Fruit fly (Drosophila melanogaster) ovary, adult (tissue): Measurements from ENCODE around the gene Aptx.

Source experiments
- CG17801 ChIP-seq: fragments of 200-800 bp; optimal IDR thresholded peaks from 2 replicates; lab custom pipeline; 2019; ENCODE audit warnings: missing biosample characterization, mild to moderate bottlenecking, missing genetic modification characterization, moderate library complexity; ENCODE audit not compliant: partially characterized antibody

The Aptx gene

DNA sequence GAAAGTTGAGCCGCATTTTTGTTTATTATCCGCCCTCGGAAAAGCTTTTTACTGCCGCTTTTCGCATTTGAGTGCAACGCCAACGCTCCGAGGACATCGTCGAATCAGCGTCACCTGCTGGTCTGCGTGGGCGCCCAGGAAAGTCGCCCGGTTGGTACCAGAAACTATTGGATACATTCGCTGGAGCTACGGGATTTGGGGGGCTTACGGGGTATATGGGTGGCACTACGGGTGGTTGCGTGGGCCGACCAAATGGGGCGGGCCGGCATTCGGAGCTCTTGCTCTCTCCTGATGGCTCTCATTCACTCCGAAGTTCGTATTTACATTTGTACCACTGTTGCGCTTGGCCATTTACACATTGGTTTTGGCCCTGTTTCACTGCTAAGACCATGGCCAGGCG is 8.1 kb downstream of the Aptx start:
- no peak for TF ChIP-seq CG17801 (GFP tag; lab: Kevin White, UChicago)

DNA sequence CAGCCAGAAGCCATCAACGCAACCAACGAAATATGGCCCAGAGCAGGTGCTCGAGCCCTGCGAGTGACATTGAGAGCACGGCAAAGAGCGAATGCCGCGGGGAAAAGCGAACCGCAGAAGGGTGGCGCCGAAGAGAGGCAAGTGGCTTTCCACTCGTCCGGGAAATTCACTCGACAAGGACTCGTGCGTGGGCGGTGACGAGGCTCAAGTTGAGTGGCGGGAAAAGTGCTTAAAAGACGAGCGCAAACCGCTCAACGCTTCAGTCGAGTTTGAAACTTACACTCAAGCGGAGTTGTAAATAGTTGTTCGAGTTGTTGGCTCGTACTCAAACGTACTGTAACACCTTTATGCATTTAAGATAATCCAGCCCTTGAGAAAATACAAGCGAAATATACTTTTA is 9.2 kb downstream of the Aptx start, which contains the start of gene CG31221:
Gene CG31221 (plus strand): TSS at position 256 of the 400 bp plus-strand sequence.
- TF ChIP-seq CG17801 (GFP tag; lab: Kevin White, UChicago): no peak

DNA sequence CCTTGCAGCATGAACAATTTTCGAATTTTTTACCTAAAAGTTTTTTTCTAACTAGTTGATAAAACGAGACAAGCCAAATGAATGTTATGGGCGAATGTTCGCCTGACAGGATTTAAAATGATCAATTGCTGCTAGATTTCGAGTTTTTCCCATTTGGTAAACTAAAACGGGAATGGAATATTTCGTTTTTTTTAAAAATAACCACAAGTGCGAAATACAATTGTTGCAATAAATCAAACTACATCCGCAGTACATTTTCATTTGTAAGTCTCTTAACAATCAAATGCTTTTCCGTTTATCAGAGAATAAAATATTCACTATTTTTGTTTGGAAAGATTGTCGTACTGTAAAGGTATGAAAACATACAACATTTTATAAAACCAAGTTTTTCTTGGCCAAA is 21.8 kb downstream of the Aptx start, which contains the start of gene CG3517:
Gene CG3517 (minus strand): TSS at position 101 of the 400 bp plus-strand sequence.
- TF ChIP-seq CG17801 (GFP tag; lab: Kevin White, UChicago): no peak
